Worm (Caenorhabditis elegans) whole organism, L3 larva: Measurements from ENCODE around the gene T05G5.4.
A peak's percentile ranks its signal among the peaks of the same experiment; 100 is the strongest.

Source experiments
- R02D3.7 ChIP-seq: fragments of 150-350 bp; optimal IDR thresholded peaks from 2 replicates; lab custom pipeline; 2014; ENCODE audit warnings: missing biosample characterization, missing genetic modification characterization
- ZK546.5 ChIP-seq: sonication (generic microtip); optimal IDR thresholded peaks from 2 replicates; lab custom pipeline; 2017; ENCODE audit warnings: missing biosample characterization, missing genetic modification characterization
- aly-2 ChIP-seq: fragments of 150-350 bp; optimal IDR thresholded peaks from 2 replicates; lab custom pipeline; 2014; ENCODE audit warnings: missing biosample characterization, missing genetic modification characterization
- ama-1 ChIP-seq: fragments of 150-350 bp; optimal IDR thresholded peaks from 2 replicates; lab custom pipeline; 2018
- ceh-16 ChIP-seq: sonication (generic microtip); optimal IDR thresholded peaks from 2 replicates; lab custom pipeline; 2017; ENCODE audit warnings: missing biosample characterization, missing genetic modification characterization
- ceh-9 ChIP-seq: sonication (generic microtip); optimal IDR thresholded peaks from 2 replicates; lab custom pipeline; 2018; ENCODE audit warnings: missing biosample characterization, missing genetic modification characterization
- daf-12 ChIP-seq: fragments of 150-350 bp; optimal IDR thresholded peaks from 2 replicates; lab custom pipeline; 2014; ENCODE audit warnings: missing biosample characterization, missing genetic modification reagents, missing genetic modification characterization
- elt-1 ChIP-seq: fragments of 150-350 bp; optimal IDR thresholded peaks from 2 replicates; lab custom pipeline; 2014; ENCODE audit warnings: missing biosample characterization, missing genetic modification characterization
- elt-2 ChIP-seq: sonication (generic microtip); optimal IDR thresholded peaks from 2 replicates; lab custom pipeline; 2016; ENCODE audit warnings: missing genetic modification reagents, mild to moderate bottlenecking, missing genetic modification characterization, missing compliant biosample characterization
- fkh-2 ChIP-seq: fragments of 150-350 bp; optimal IDR thresholded peaks from 2 replicates; lab custom pipeline; 2014; ENCODE audit warnings: missing biosample characterization, missing genetic modification reagents, missing genetic modification characterization
- jun-1 ChIP-seq: fragments of 150-350 bp; optimal IDR thresholded peaks from 2 replicates; lab custom pipeline; 2014; ENCODE audit warnings: missing biosample characterization, missing genetic modification reagents, missing genetic modification characterization
- lin-15B ChIP-seq: fragments of 150-350 bp; optimal IDR thresholded peaks from 2 replicates; lab custom pipeline; 2014; ENCODE audit warnings: missing biosample characterization, missing genetic modification characterization
- lin-39 ChIP-seq: fragments of 150-350 bp; optimal IDR thresholded peaks from 2 replicates; lab custom pipeline; 2018; ENCODE audit warnings: missing biosample characterization, missing genetic modification reagents, missing genetic modification characterization
- mdl-1 ChIP-seq: fragments of 150-350 bp; optimal IDR thresholded peaks from 2 replicates; lab custom pipeline; 2014; ENCODE audit warnings: missing biosample characterization, missing genetic modification characterization
- mml-1 ChIP-seq: fragments of 150-350 bp; sonication (generic microtip); optimal IDR thresholded peaks from 3 replicates; lab custom pipeline; 2014; ENCODE audit warnings: missing biosample characterization, missing genetic modification characterization
- nhr-11 ChIP-seq: fragments of 150-350 bp; optimal IDR thresholded peaks from 2 replicates; lab custom pipeline; 2014; ENCODE audit warnings: missing biosample characterization, missing genetic modification characterization
- nhr-25 ChIP-seq: sonication (generic microtip); optimal IDR thresholded peaks from 2 replicates; lab custom pipeline; 2017; ENCODE audit warnings: missing biosample characterization, missing genetic modification characterization
- nhr-28 ChIP-seq: fragments of 150-350 bp; optimal IDR thresholded peaks from 2 replicates; lab custom pipeline; 2014; ENCODE audit warnings: missing biosample characterization, missing genetic modification characterization
- nhr-43 ChIP-seq: sonication (generic microtip); optimal IDR thresholded peaks from 2 replicates; lab custom pipeline; 2016; ENCODE audit warnings: mild to moderate bottlenecking, missing genetic modification characterization, missing compliant biosample characterization; ENCODE audit not compliant: poor library complexity, severe bottlenecking
- nhr-67 ChIP-seq: fragments of 150-350 bp; optimal IDR thresholded peaks from 2 replicates; lab custom pipeline; 2014; ENCODE audit warnings: missing biosample characterization, missing genetic modification characterization
- nhr-76 ChIP-seq: fragments of 150-350 bp; sonication (generic microtip); optimal IDR thresholded peaks from 5 replicates; lab custom pipeline; 2014; ENCODE audit warnings: missing biosample characterization, missing genetic modification characterization
- nhr-77 ChIP-seq: fragments of 150-350 bp; optimal IDR thresholded peaks from 2 replicates; lab custom pipeline; 2014; ENCODE audit warnings: missing biosample characterization, missing genetic modification characterization
- pha-4 ChIP-seq: fragments of 150-350 bp; optimal IDR thresholded peaks from 2 replicates; lab custom pipeline; 2014; ENCODE audit warnings: missing biosample characterization, missing genetic modification reagents, missing genetic modification characterization
- pqm-1 ChIP-seq: fragments of 150-350 bp; optimal IDR thresholded peaks from 2 replicates; lab custom pipeline; 2017; ENCODE audit warnings: missing biosample characterization, missing genetic modification characterization, inconsistent platforms
- sea-2 ChIP-seq: fragments of 150-350 bp; sonication (generic microtip); optimal IDR thresholded peaks from 4 replicates; lab custom pipeline; 2014; ENCODE audit warnings: missing biosample characterization, missing genetic modification reagents, missing genetic modification characterization
- tbx-2 ChIP-seq: sonication (generic microtip); optimal IDR thresholded peaks from 2 replicates; lab custom pipeline; 2016; ENCODE audit warnings: mild to moderate bottlenecking, missing genetic modification characterization, missing compliant biosample characterization
- unc-39 ChIP-seq: sonication (generic microtip); optimal IDR thresholded peaks from 4 replicates; lab custom pipeline; 2017; ENCODE audit warnings: missing biosample characterization, missing genetic modification characterization
- unc-62 ChIP-seq: fragments of 150-350 bp; sonication (generic microtip); optimal IDR thresholded peaks from 4 replicates; lab custom pipeline; 2014; ENCODE audit warnings: missing biosample characterization, missing genetic modification reagents, missing genetic modification characterization
- zag-1 ChIP-seq: fragments of 150-350 bp; optimal IDR thresholded peaks from 2 replicates; lab custom pipeline; 2014; ENCODE audit warnings: missing biosample characterization, missing genetic modification characterization
- ztf-4 ChIP-seq: fragments of 150-350 bp; optimal IDR thresholded peaks from 2 replicates; lab custom pipeline; 2014; ENCODE audit warnings: missing biosample characterization, missing genetic modification characterization

The T05G5.4 gene

ce11 chrIII:9717243-9717642, 31.5 kb upstream of the T05G5.4 start (continued):
- TF ChIP-seq nhr-43 (tag; lab: Kevin White, UChicago), result peak; percentile 61
- no peak for TF ChIP-seq sea-2 (GFP tag; lab: Kevin White, UChicago)
- no peak for TF ChIP-seq ZK546.5 (tag; lab: Kevin White, UChicago)
- TF ChIP-seq daf-12 (tag; lab: Kevin White, UChicago), result no peak
- TF ChIP-seq nhr-11 (tag; lab: Kevin White, UChicago), result no peak
- no peak for TF ChIP-seq unc-62 (GFP tag; lab: Kevin White, UChicago)
- TF ChIP-seq ceh-9 (tag; lab: Kevin White, UChicago), result no peak

ce11 chrIII:9720191-9720590, 28.5 kb upstream of the T05G5.4 start, which contains the start of gene ncx-7:
ncx-7 (minus strand) TSS chrIII:9720291.
- TF ChIP-seq unc-39 (tag; lab: Kevin White, UChicago) (no peak), pqm-1 (tag; lab: Kevin White, UChicago) (peak; percentile 36), mdl-1 (no peak), ztf-4 (no peak), elt-2 (tag; lab: Kevin White, UChicago) (peak; percentile 58)

- TF ChIP-seq nhr-25 (tag; lab: Kevin White, UChicago), result no peak
- no peak for TF ChIP-seq R02D3.7 (tag; lab: Kevin White, UChicago)
- TF ChIP-seq sea-2 (GFP tag; lab: Kevin White, UChicago), result no peak
- TF ChIP-seq aly-2 (tag; lab: Kevin White, UChicago), result no peak
- TF ChIP-seq ceh-16, result no peak
- TF ChIP-seq nhr-77 (tag; lab: Kevin White, UChicago), result no peak
- no peak for TF ChIP-seq unc-39 (tag; lab: Kevin White, UChicago)
- peak; percentile 16 for TF ChIP-seq jun-1 (tag; lab: Kevin White, UChicago)
- no peak for TF ChIP-seq nhr-11 (tag; lab: Kevin White, UChicago)
- no peak for TF ChIP-seq nhr-43 (tag; lab: Kevin White, UChicago)
- TF ChIP-seq nhr-67 (tag; lab: Kevin White, UChicago), result no peak
- TF ChIP-seq pha-4 (tag; lab: Kevin White, UChicago), result peak; percentile 35
- TF ChIP-seq tbx-2 (tag; lab: Kevin White, UChicago), result no peak
- TF ChIP-seq elt-2 (tag; lab: Kevin White, UChicago), result peak; percentile 97
- TF ChIP-seq pqm-1 (tag; lab: Kevin White, UChicago), result peak; percentile 95
- TF ChIP-seq zag-1 (tag; lab: Kevin White, UChicago), result no peak
Observed at ce11 chrIII:9721991-9722390, 26.7 kb upstream of the T05G5.4 start.

- TF ChIP-seq R02D3.7 (tag; lab: Kevin White, UChicago) (no peak), elt-1 (no peak), lin-39 (tag; lab: Kevin White, UChicago) (no peak), ceh-16 (no peak), pha-4 (tag; lab: Kevin White, UChicago) (no peak), tbx-2 (tag; lab: Kevin White, UChicago) (no peak), jun-1 (tag; lab: Kevin White, UChicago) (no peak), nhr-77 (tag; lab: Kevin White, UChicago) (no peak), fkh-2 (tag; lab: Kevin White, UChicago) (no peak), ama-1 (lab: Kevin White, UChicago) (no peak), elt-2 (tag; lab: Kevin White, UChicago) (no peak), nhr-11 (tag; lab: Kevin White, UChicago) (no peak)
- TF ChIP-seq, all 47 proteins: peak for 0
Observed at ce11 chrIII:9725114-9725513, 23.6 kb upstream of the T05G5.4 start, which contains the start of gene clec-162. clec-162 (minus strand) TSS chrIII:9725214.

ce11 chrIII:9727439-9727838, 21.3 kb upstream of the T05G5.4 start, which contains the start of gene C07A9.12:
C07A9.12 (minus strand) TSS chrIII:9727539.
- TF ChIP-seq pqm-1 (tag; lab: Kevin White, UChicago) (no peak), fkh-2 (tag; lab: Kevin White, UChicago) (no peak), unc-62 (GFP tag; lab: Kevin White, UChicago) (no peak), unc-39 (tag; lab: Kevin White, UChicago) (no peak), mml-1 (tag; lab: Kevin White, UChicago) (no peak), nhr-76 (tag; lab: Kevin White, UChicago) (no peak), sea-2 (GFP tag; lab: Kevin White, UChicago) (no peak), elt-1 (no peak), ZK546.5 (tag; lab: Kevin White, UChicago) (no peak), lin-15B (tag; lab: Kevin White, UChicago) (no peak)

ce11 chrIII:9730407-9730806, 18.3 kb upstream of the T05G5.4 start:
- TF ChIP-seq jun-1 (tag; lab: Kevin White, UChicago) (no peak), sea-2 (GFP tag; lab: Kevin White, UChicago) (no peak), nhr-28 (tag; lab: Kevin White, UChicago) (no peak)
